Worm (Caenorhabditis elegans) whole organism, L4 larva: Measurements from ENCODE around the gene pus-1.

ENCODE experiments used
- F26F4.8 ChIP-seq: fragments of 200-800 bp; sonication (Bioruptor generic); conservative IDR thresholded peaks from 2 replicates; pipeline ENCODE4 v1.3.6; 2022; ENCODE audit warnings: missing genetic modification characterization, missing compliant biosample characterization
- F44E2.7 ChIP-seq: fragments of 200-800 bp; sonication (Bioruptor generic); IDR thresholded peaks from 2 replicates; pipeline ENCODE4 v2.1.2; 2022; ENCODE audit warnings: missing genetic modification characterization, missing compliant biosample characterization
- R02D3.7 ChIP-seq: fragments of 150-350 bp; sonication (generic microtip); optimal IDR thresholded peaks from 3 replicates; lab custom pipeline; 2014; ENCODE audit warnings: missing biosample characterization, missing genetic modification characterization
- T20F7.1 ChIP-seq: fragments of 200-800 bp; sonication (Bioruptor generic); optimal IDR thresholded peaks from 2 replicates; lab custom pipeline; 2018; ENCODE audit warnings: mild to moderate bottlenecking, missing genetic modification characterization, missing compliant biosample characterization
- Y105C5A.15 ChIP-seq: fragments of 200-800 bp; sonication (Bioruptor generic); IDR thresholded peaks from 2 replicates; pipeline ENCODE4 v1.3.6; 2022; ENCODE audit warnings: missing genetic modification characterization, missing compliant biosample characterization
- attf-4 ChIP-seq: sonication (generic microtip); optimal IDR thresholded peaks from 3 replicates; lab custom pipeline; 2017; ENCODE audit warnings: missing biosample characterization, missing genetic modification characterization
- ceh-20 ChIP-seq: fragments of 200-800 bp; sonication (Bioruptor generic); IDR thresholded peaks from 2 replicates; pipeline ENCODE4 v1.3.6; 2022; ENCODE audit warnings: missing genetic modification reagents, missing genetic modification characterization, missing compliant biosample characterization
- ceh-62 ChIP-seq: sonication (generic microtip); optimal IDR thresholded peaks from 2 replicates; lab custom pipeline; 2017; ENCODE audit warnings: missing biosample characterization, missing genetic modification characterization
- ceh-82 ChIP-seq: sonication (generic microtip); optimal IDR thresholded peaks from 2 replicates; lab custom pipeline; 2017; ENCODE audit warnings: missing biosample characterization, missing genetic modification characterization
- ces-1 ChIP-seq: fragments of 150-350 bp; sonication (generic microtip); optimal IDR thresholded peaks from 4 replicates; lab custom pipeline; 2014; ENCODE audit warnings: missing biosample characterization, missing genetic modification reagents, missing genetic modification characterization
- ctbp-1 ChIP-seq: fragments of 200-800 bp; sonication (Bioruptor generic); IDR thresholded peaks from 2 replicates; pipeline ENCODE4 v1.3.6; 2022; ENCODE audit warnings: missing genetic modification reagents, missing genetic modification characterization, missing compliant biosample characterization
- daf-16 ChIP-seq, 3 experiments: sonication (generic microtip); optimal IDR thresholded peaks; 2 replicates each; lab custom pipeline; 2016 to 2017; ENCODE audit warnings: missing genetic modification characterization in 3 of 3, missing genetic modification reagents in 3 of 3, mild to moderate bottlenecking in 2 of 3, missing compliant biosample characterization in 2 of 3, missing biosample characterization in 1 of 3, moderate library complexity in 1 of 3
- dmd-6 ChIP-seq: fragments of 200-800 bp; sonication (Bioruptor generic); IDR thresholded peaks from 2 replicates; pipeline ENCODE4 v1.3.6; 2022; ENCODE audit warnings: missing genetic modification reagents, missing genetic modification characterization, missing compliant biosample characterization
- dve-1 ChIP-seq: sonication (generic microtip); optimal IDR thresholded peaks from 2 replicates; lab custom pipeline; 2017; ENCODE audit warnings: antibody characterized with exemption, mild to moderate bottlenecking, missing genetic modification characterization, missing compliant biosample characterization; ENCODE audit not compliant: insufficient read depth
- egl-27 ChIP-seq: sonication (generic microtip); optimal IDR thresholded peaks from 3 replicates; lab custom pipeline; 2017; ENCODE audit warnings: missing biosample characterization, missing genetic modification reagents, missing genetic modification characterization
- egl-43 ChIP-seq: fragments of 200-800 bp; sonication (Bioruptor generic); IDR thresholded peaks from 2 replicates; pipeline ENCODE4 v1.3.6; 2022; ENCODE audit warnings: missing genetic modification reagents, missing genetic modification characterization, missing compliant biosample characterization
- fos-1 ChIP-seq: fragments of 150-350 bp; optimal IDR thresholded peaks from 2 replicates; lab custom pipeline; 2014; ENCODE audit warnings: missing biosample characterization, missing genetic modification characterization
- hif-1 ChIP-seq, 2 experiments: sonication (generic microtip); optimal IDR thresholded peaks; 2 replicates each; lab custom pipeline; 2016 to 2017; ENCODE audit warnings: missing compliant biosample characterization in 2 of 2, missing genetic modification characterization in 2 of 2, missing genetic modification reagents in 2 of 2, missing genotype in 2 of 2, mild to moderate bottlenecking in 1 of 2
- hlh-30 ChIP-seq: sonication (generic microtip); optimal IDR thresholded peaks from 2 replicates; lab custom pipeline; 2017; ENCODE audit warnings: antibody characterized with exemption, mild to moderate bottlenecking, missing genetic modification characterization, missing compliant biosample characterization; ENCODE audit not compliant: insufficient read depth
- hmg-1.1 ChIP-seq: fragments of 200-800 bp; sonication (Bioruptor generic); IDR thresholded peaks from 2 replicates; pipeline ENCODE4 v1.3.6; 2022; ENCODE audit warnings: missing genetic modification reagents, missing genetic modification characterization, missing compliant biosample characterization
- lim-7 ChIP-seq: fragments of 200-800 bp; sonication (Bioruptor generic); IDR thresholded peaks from 2 replicates; pipeline ENCODE4 v1.3.6; 2022; ENCODE audit warnings: missing genetic modification characterization, missing compliant biosample characterization
- lsy-2 ChIP-seq, 2 experiments: fragments of 150-350 bp in 1 of 2; sonication (generic microtip) in 1 of 2; optimal IDR thresholded peaks; 2 replicates each; lab custom pipeline; 2014 to 2017; ENCODE audit warnings: missing biosample characterization in 2 of 2, missing genetic modification characterization in 2 of 2
- madf-5 ChIP-seq, 2 experiments: fragments of 200-800 bp; sonication (Bioruptor generic); IDR thresholded peaks; 2 replicates each; pipeline ENCODE4 v1.3.6; 2022; ENCODE audit warnings: missing compliant biosample characterization in 2 of 2, missing genetic modification characterization in 2 of 2
- madf-9 ChIP-seq: fragments of 200-800 bp; sonication (Bioruptor generic); conservative IDR thresholded peaks from 2 replicates; pipeline ENCODE4 v1.3.6; 2022; ENCODE audit warnings: missing genetic modification reagents, missing genetic modification characterization, missing compliant biosample characterization
- mdl-1 ChIP-seq, 2 experiments: fragments of 150-350 bp in 1 of 2; sonication (generic microtip) in 1 of 2; optimal IDR thresholded peaks; 2 replicates each; lab custom pipeline; 2014 to 2017; ENCODE audit warnings: missing biosample characterization in 2 of 2, missing genetic modification characterization in 2 of 2
- mdt-29 ChIP-seq: fragments of 200-800 bp; sonication (Bioruptor generic); IDR thresholded peaks from 2 replicates; pipeline ENCODE4 v1.3.6; 2022; ENCODE audit warnings: missing genetic modification reagents, missing genetic modification characterization, missing compliant biosample characterization
- mep-1 ChIP-seq: fragments of 150-350 bp; sonication (generic microtip); optimal IDR thresholded peaks from 3 replicates; lab custom pipeline; 2014; ENCODE audit warnings: missing biosample characterization, missing genetic modification characterization
- mxl-3 ChIP-seq: fragments of 200-800 bp; sonication (Bioruptor generic); optimal IDR thresholded peaks from 2 replicates; lab custom pipeline; 2018; ENCODE audit warnings: mild to moderate bottlenecking, missing genetic modification characterization, missing compliant biosample characterization
- nhr-41 ChIP-seq: fragments of 200-800 bp; sonication (Bioruptor generic); IDR thresholded peaks from 2 replicates; pipeline ENCODE4 v1.3.6; 2022; ENCODE audit warnings: missing genetic modification reagents, missing genetic modification characterization, missing compliant biosample characterization
- nhr-76 ChIP-seq: fragments of 150-350 bp; optimal IDR thresholded peaks from 2 replicates; lab custom pipeline; 2014; ENCODE audit warnings: missing biosample characterization, missing genetic modification characterization
- pha-4 ChIP-seq, 2 experiments: fragments of 150-350 bp in 1 of 2; fragments of 200-800 bp in 1 of 2; sonication (Bioruptor generic) in 1 of 2; IDR thresholded peaks in 1 of 2; optimal IDR thresholded peaks in 1 of 2; 2 replicates each; pipeline versions ENCODE4 v1.3.6 to Lab custom; 2014 to 2022; ENCODE audit warnings: missing genetic modification characterization in 2 of 2, missing genetic modification reagents in 2 of 2, missing biosample characterization in 1 of 2, missing compliant biosample characterization in 1 of 2
- php-3 ChIP-seq: fragments of 200-800 bp; sonication (Bioruptor generic); IDR thresholded peaks from 2 replicates; pipeline ENCODE4 v1.3.6; 2022; ENCODE audit warnings: missing genetic modification reagents, missing genetic modification characterization, missing compliant biosample characterization
- rbr-2 ChIP-seq: sonication (generic microtip); optimal IDR thresholded peaks from 2 replicates; lab custom pipeline; 2016; ENCODE audit warnings: missing genotype, missing genetic modification characterization, missing compliant biosample characterization
- snpc-1.2 ChIP-seq: fragments of 200-800 bp; sonication (Bioruptor generic); IDR thresholded peaks from 2 replicates; pipeline ENCODE4 v1.3.6; 2022; ENCODE audit warnings: missing genetic modification reagents, missing genetic modification characterization, missing compliant biosample characterization
- unc-62 ChIP-seq, 3 experiments: fragments of 150-350 bp in 1 of 3; sonication (generic microtip); optimal IDR thresholded peaks in 2 of 3; peaks in 1 of 3; 1 replicate in 1 of 3; 2 replicates in 2 of 3; lab custom pipeline; 2014 to 2017; ENCODE audit warnings: missing biosample characterization in 3 of 3, missing genetic modification characterization in 3 of 3, missing genetic modification reagents in 3 of 3, missing genotype in 1 of 3
- vab-7 ChIP-seq: fragments of 200-800 bp; sonication (Bioruptor generic); IDR thresholded peaks from 2 replicates; pipeline ENCODE4 v1.3.6; 2022; ENCODE audit warnings: missing genetic modification reagents, missing genetic modification characterization, missing compliant biosample characterization
- zag-1 ChIP-seq: fragments of 150-350 bp; optimal IDR thresholded peaks from 2 replicates; lab custom pipeline; 2014; ENCODE audit warnings: missing biosample characterization, missing genetic modification characterization
- zfp-2 ChIP-seq: sonication (generic microtip); optimal IDR thresholded peaks from 2 replicates; lab custom pipeline; 2016; ENCODE audit warnings: mild to moderate bottlenecking, missing genetic modification characterization, missing compliant biosample characterization
- zfp-3 ChIP-seq: fragments of 200-800 bp; sonication (Bioruptor generic); conservative IDR thresholded peaks from 2 replicates; pipeline ENCODE4 v1.3.6; 2022; ENCODE audit warnings: missing genetic modification reagents, missing genetic modification characterization, missing compliant biosample characterization
- zip-2 ChIP-seq: fragments of 150-350 bp; optimal IDR thresholded peaks from 2 replicates; lab custom pipeline; 2014; ENCODE audit warnings: missing biosample characterization, missing genetic modification characterization

The pus-1 gene

DNA sequence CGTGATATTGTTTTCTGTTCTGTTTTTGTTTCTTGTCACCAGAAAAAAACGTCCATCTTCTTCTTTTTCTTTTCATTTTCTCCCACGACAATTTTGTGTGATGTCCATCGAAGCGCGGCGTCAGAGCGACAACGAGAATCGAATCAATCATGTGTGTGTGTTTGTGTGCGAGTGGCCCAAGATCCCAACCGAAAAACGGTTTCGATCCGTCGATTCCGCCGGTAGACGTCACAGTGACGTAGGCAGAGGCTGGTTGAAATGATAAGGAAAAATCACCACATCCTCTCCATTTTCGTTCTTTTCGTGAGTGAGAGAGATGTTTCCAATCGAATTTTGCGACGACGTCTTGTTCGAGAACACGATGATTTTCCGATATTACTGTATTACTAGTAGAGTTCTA lies 14.2 kb downstream of the pus-1 start (continued):
- TF ChIP-seq ceh-62 (tag; lab: Kevin White, UChicago): no peak
- no peak for TF ChIP-seq F26F4.8 (GFP tag; lab: Robert Waterston, UW)
- TF ChIP-seq zfp-3 (GFP tag; lab: Robert Waterston, UW): 0 out of 2 replicates have a peak, but pooled peaks have one; percentile 19
- TF ChIP-seq vab-7: no peak
- TF ChIP-seq mep-1 (tag; lab: Kevin White, UChicago): no peak
- no peak for TF ChIP-seq zag-1 (tag; lab: Kevin White, UChicago)
- no peak for TF ChIP-seq php-3 (GFP tag; lab: Robert Waterston, UW)
- no peak for TF ChIP-seq F44E2.7 (GFP tag; lab: Robert Waterston, UW)
- TF ChIP-seq hmg-1.1 (GFP tag; lab: Robert Waterston, UW): no peak
- no peak for TF ChIP-seq R02D3.7 (tag; lab: Kevin White, UChicago)
- no peak for TF ChIP-seq zfp-2 (tag; lab: Kevin White, UChicago)
- no peak for TF ChIP-seq Y105C5A.15 (GFP tag; lab: Robert Waterston, UW)

DNA sequence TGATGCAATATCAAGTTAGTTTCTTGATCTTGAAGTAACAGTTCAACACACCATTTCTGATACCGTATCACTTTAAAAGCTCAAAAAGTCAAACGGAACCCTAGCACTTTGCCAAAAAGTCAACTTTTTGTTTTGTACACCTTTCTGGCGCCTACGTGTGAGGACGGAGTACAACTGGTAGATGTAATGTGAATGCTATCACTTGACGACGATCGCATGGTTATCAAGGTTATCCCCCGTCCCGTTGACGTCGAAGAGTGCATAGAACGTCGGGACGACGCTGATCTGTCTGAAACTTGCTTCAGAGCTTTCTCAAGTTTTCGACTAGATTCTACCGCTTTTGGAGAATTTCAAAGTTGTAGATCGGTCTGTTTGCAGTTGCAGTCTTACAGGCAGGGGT lies 14.8 kb downstream of the pus-1 start:
- no peak for TF ChIP-seq lim-7 (GFP tag; lab: Robert Waterston, UW)
- no peak for TF ChIP-seq dve-1 (tag; lab: Kevin White, UChicago)
- TF ChIP-seq dmd-6 (GFP tag; lab: Robert Waterston, UW): peak; percentile 2; the same call in 1 of the 2 replicates
- no peak for TF ChIP-seq attf-4 (tag; lab: Kevin White, UChicago)
- TF ChIP-seq unc-62 (GFP tag; optimal IDR thresholded peaks at IDR 0.05 in 1 of 2; lab: Kevin White, UChicago): peak in 1 of 2 experiments; percentile 93
- no peak for TF ChIP-seq unc-62 (tag; optimal IDR thresholded peaks at IDR 0.05; lab: Kevin White, UChicago)

DNA sequence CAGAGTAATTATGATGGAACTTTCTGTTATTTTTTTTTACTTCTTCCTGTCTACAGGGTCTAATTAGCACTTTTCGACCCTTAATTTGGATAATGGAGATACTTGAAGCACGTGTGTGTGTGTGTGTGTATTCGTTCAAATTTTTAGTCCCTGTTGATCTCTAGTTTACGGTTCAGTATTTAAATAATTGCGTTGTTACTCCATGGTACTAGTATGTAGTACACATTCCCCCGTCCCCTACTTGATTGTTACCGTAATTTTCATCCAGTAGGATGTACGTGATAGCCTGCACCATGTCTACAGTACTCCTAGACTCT lies 15.5 kb downstream of the pus-1 start:
- no peak for TF ChIP-seq ceh-20
- TF ChIP-seq nhr-76: no peak
- no peak for TF ChIP-seq ceh-62 (tag; lab: Kevin White, UChicago)
- TF ChIP-seq unc-62 (GFP tag; optimal IDR thresholded peaks at IDR 0.05 in 1 of 2; lab: Kevin White, UChicago): peak in 1 of 2 experiments; percentile 95
- no peak for TF ChIP-seq unc-62 (tag; optimal IDR thresholded peaks at IDR 0.05; lab: Kevin White, UChicago)
- no peak for TF ChIP-seq nhr-41 (GFP tag; lab: Robert Waterston, UW)
- TF ChIP-seq daf-16 (GFP tag; optimal IDR thresholded peaks at IDR 0.05; lab: Kevin White, UChicago): no peak
- TF ChIP-seq daf-16 (tag; optimal IDR thresholded peaks at IDR 0.05; lab: Kevin White, UChicago): no peak
- TF ChIP-seq madf-9 (GFP tag; lab: Robert Waterston, UW): no peak

DNA sequence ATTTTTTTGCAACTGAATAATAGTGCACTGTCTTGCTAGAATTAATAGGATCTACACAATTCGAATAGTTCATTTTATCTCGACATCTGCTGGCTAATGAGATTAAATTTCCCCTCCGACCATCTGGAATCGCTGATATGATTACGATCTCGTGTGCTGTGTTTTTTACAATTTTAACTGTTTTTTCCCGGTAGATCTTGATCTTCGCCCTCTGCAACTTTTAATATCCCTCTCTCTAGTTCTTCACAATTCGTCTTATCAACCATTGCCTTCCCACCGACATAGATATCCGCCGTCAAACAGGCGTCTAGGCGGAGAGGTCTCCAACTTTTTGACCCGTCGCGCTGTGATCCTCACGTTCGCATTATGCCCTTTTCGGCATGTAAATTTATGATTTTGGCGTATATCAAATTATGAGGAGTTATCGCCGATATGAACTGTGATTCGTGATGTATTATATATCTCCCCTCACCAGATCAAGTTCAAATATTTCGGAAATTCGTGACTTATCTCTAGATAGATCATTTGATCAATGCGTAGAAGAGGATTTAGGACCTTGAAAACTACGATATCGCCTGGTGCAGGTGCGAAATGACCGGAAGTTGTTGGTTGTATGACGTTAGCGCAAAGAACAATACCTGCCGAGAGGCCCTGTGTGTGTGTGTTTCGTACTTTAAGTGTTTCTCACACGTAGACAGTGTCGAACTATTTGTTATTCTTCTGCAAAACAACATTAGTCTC lies 16.0 kb downstream of the pus-1 start:
- TF ChIP-seq hlh-30 (peak; percentile 8), lsy-2 (tag; optimal IDR thresholded peaks at IDR 0.05; lab: Kevin White, UChicago) (no peak)

DNA sequence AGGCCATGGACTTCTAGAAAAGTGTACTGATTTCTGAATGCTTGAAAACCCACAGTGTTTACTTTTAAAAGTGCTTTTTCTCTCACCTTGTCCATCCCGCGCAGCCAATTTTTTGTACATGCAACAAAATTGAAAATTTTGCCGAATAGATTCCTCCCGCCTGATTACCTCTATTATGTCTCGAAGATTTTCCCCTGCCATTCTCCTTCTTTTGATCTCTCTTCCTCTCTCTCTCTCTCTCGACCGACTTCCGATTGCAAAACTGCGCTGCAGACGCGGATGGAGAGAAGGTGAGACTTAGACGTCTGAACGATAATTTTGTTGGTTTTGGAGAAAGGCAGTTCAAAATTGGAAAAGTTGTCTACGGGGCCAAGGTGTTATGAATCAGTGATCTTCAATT lies 20.3 kb downstream of the pus-1 start:
- TF ChIP-seq zip-2 (tag; lab: Kevin White, UChicago): no peak
- no peak for TF ChIP-seq mxl-3 (GFP tag; lab: Kevin White, UChicago)
- TF ChIP-seq Y105C5A.15 (GFP tag; lab: Robert Waterston, UW): no peak
- TF ChIP-seq zfp-2 (tag; lab: Kevin White, UChicago): no peak
- TF ChIP-seq pha-4 (GFP tag; IDR thresholded peaks at IDR 0.05; lab: Robert Waterston, UW): no peak
- no peak for TF ChIP-seq pha-4 (tag; optimal IDR thresholded peaks at IDR 0.05; lab: Kevin White, UChicago)
- TF ChIP-seq snpc-1.2: no peak
- TF ChIP-seq rbr-2 (tag; lab: Kevin White, UChicago): no peak
- TF ChIP-seq egl-43 (GFP tag; lab: Robert Waterston, UW): no peak
- no peak for TF ChIP-seq attf-4 (tag; lab: Kevin White, UChicago)
- no peak for TF ChIP-seq madf-5 (GFP tag; IDR thresholded peaks at IDR 0.05; lab: Robert Waterston, UW)
- no peak for TF ChIP-seq mdl-1 (tag; optimal IDR thresholded peaks at IDR 0.05; lab: Kevin White, UChicago)
- no peak for TF ChIP-seq hif-1 (tag; optimal IDR thresholded peaks at IDR 0.05; lab: Kevin White, UChicago)
- TF ChIP-seq ctbp-1 (GFP tag; lab: Robert Waterston, UW): no peak
- no peak for TF ChIP-seq egl-27 (tag; lab: Kevin White, UChicago)
- no peak for TF ChIP-seq fos-1 (tag; lab: Kevin White, UChicago)
- no peak for TF ChIP-seq T20F7.1 (GFP tag; lab: Kevin White, UChicago)
- no peak for TF ChIP-seq ceh-82 (tag; lab: Kevin White, UChicago)
- TF ChIP-seq ces-1 (GFP tag; lab: Kevin White, UChicago): no peak
- no peak for TF ChIP-seq mdt-29
- TF ChIP-seq, all 104 proteins: peak for 0
